Fruit fly (Drosophila melanogaster) whole organism, wandering third instar larva: ENCODE measurements around the gene PolH.

Experiments
- Abd-B ChIP-seq: fragments of >200 bp; optimal IDR thresholded peaks from 2 replicates; lab custom pipeline; 2017; ENCODE audit warnings: missing biosample characterization, missing genetic modification characterization
- CG32264 ChIP-seq: fragments of 200-800 bp; sonication (Bioruptor generic); optimal IDR thresholded peaks from 2 replicates; lab custom pipeline; 2016; ENCODE audit warnings: missing biosample characterization, missing genetic modification characterization
- Hnf4 ChIP-seq: fragments of 200-800 bp; sonication (Bioruptor generic); optimal IDR thresholded peaks from 2 replicates; lab custom pipeline; 2016; ENCODE audit warnings: missing biosample characterization, mild to moderate bottlenecking, missing genetic modification characterization
- Hr78 ChIP-seq: fragments of >200 bp; optimal IDR thresholded peaks from 2 replicates; lab custom pipeline; 2017; ENCODE audit warnings: missing biosample characterization, missing genetic modification characterization
- Myc ChIP-seq: fragments of >200 bp; optimal IDR thresholded peaks from 2 replicates; lab custom pipeline; 2017
- N ChIP-seq: fragments of >200 bp; optimal IDR thresholded peaks from 2 replicates; lab custom pipeline; 2018; ENCODE audit warnings: missing biosample characterization, missing external identifiers, missing genetic modification characterization
- OdsH ChIP-seq: fragments of 200-800 bp; sonication (Bioruptor generic); optimal IDR thresholded peaks from 2 replicates; lab custom pipeline; 2016; ENCODE audit warnings: missing biosample characterization, mild to moderate bottlenecking, missing genetic modification characterization
- br ChIP-seq: fragments of 200-800 bp; sonication (Bioruptor generic); optimal IDR thresholded peaks from 2 replicates; lab custom pipeline; 2016; ENCODE audit warnings: missing biosample characterization, missing genetic modification characterization
- h ChIP-seq: fragments of 200-800 bp; sonication (Bioruptor generic); optimal IDR thresholded peaks from 3 replicates; lab custom pipeline; 2016; ENCODE audit warnings: missing biosample characterization, mild to moderate bottlenecking, missing genetic modification characterization
- jim ChIP-seq: fragments of 175-275, 200-325 bp; sonication (Bioruptor generic); optimal IDR thresholded peaks from 2 replicates; lab custom pipeline; 2016; ENCODE audit warnings: missing biosample characterization, mild to moderate bottlenecking, missing genetic modification characterization
- pan ChIP-seq: fragments of >200 bp; optimal IDR thresholded peaks from 2 replicates; lab custom pipeline; 2017
- psq ChIP-seq: fragments of 200-800 bp; sonication (Bioruptor generic); optimal IDR thresholded peaks from 3 replicates; lab custom pipeline; 2017; ENCODE audit warnings: missing biosample characterization, mild to moderate bottlenecking, missing genetic modification characterization, moderate library complexity
- sv ChIP-seq: fragments of 200-800 bp; sonication (Bioruptor generic); optimal IDR thresholded peaks from 3 replicates; lab custom pipeline; 2016; ENCODE audit warnings: missing biosample characterization, missing genetic modification characterization
- usp ChIP-seq: fragments of >200 bp; optimal IDR thresholded peaks from 2 replicates; lab custom pipeline; 2017; ENCODE audit warnings: missing biosample characterization, missing genetic modification characterization

DNA sequence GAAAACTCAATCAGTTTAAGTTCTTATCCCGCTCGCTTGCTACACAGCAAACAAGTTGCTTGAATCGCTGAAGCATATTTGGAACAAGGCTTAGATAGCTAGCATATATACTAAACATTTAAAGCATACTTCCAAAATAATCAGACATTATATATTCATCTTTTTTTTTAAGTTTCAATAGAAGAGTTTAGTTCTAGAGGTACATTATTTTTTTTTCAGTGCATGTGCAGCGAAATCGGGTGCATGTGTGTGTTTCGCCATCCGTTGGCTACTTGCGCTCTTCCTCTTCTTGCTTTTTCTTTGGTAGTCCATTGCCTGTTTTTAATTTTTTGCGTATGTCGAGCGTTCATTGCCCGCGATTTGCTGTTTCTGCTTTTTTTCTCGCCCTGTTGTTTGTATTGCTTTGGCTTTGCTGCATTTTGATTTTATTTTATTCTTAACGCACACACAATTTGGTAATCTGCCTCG is 50.3 kb downstream of the PolH start:
- TF ChIP-seq br (GFP tag; lab: Kevin White, UChicago) (peak; percentile 95), h (peak; percentile 97), N (no peak), CG32264 (GFP tag; lab: Kevin White, UChicago) (peak; percentile 91), OdsH (peak; percentile 93), sv (no peak), psq (GFP tag; lab: Kevin White, UChicago) (peak; percentile 91), Hnf4 (GFP tag; lab: Kevin White, UChicago) (peak; percentile 95), jim (no peak), Abd-B (GFP tag; lab: Kevin White, UChicago) (no peak), pan (no peak), Hr78 (no peak), Myc (lab: Kevin White, UChicago) (no peak), usp (GFP tag; lab: Kevin White, UChicago) (no peak)
